Worm (Caenorhabditis elegans): ENCODE data around the gene pes-1.

- TF ChIP-seq hrde-1 (tag; optimal IDR thresholded peaks at IDR 0.05; ENCODE audit: borderline replicate concordance) = no peak
- no peak for TF ChIP-seq hmg-1.2 (GFP tag; IDR thresholded peaks at IDR 0.05)
- TF ChIP-seq egrh-3 (GFP tag; IDR thresholded peaks at IDR 0.05) = no peak
Observed at ce11 chrIV:5045389-5045788, 42.8 kb downstream of the pes-1 start, which contains the start of gene hot-9.
